Fruit fly (Drosophila melanogaster) whole organism, embryonic: ENCODE results near the gene Kah.

Experiments used
- Atf6 ChIP-seq: fragments of 200-800 bp; sonication (Bioruptor generic); IDR thresholded peaks from 2 replicates; pipeline ENCODE4 v1.3.6; 2022; ENCODE audit warnings: missing biosample characterization, missing genetic modification characterization
- CG10274 ChIP-seq: fragments of 200-800 bp; sonication (Bioruptor generic); optimal IDR thresholded peaks from 3 replicates; lab custom pipeline; 2017; ENCODE audit warnings: missing biosample characterization, mild to moderate bottlenecking, missing genetic modification characterization
- CG10366 ChIP-seq: fragments of 200-800 bp; sonication (Bioruptor generic); IDR thresholded peaks from 2 replicates; pipeline ENCODE4 v1.3.6; 2022; ENCODE audit warnings: missing biosample characterization, missing genetic modification characterization
- CG11723 ChIP-seq: fragments of 200-800 bp; sonication (Bioruptor generic); optimal IDR thresholded peaks from 2 replicates; lab custom pipeline; 2017; ENCODE audit warnings: missing biosample characterization, mild to moderate bottlenecking, missing genetic modification characterization
- CG12104 ChIP-seq: fragments of 200-800 bp; sonication (Bioruptor generic); optimal IDR thresholded peaks from 3 replicates; lab custom pipeline; 2016; ENCODE audit warnings: missing biosample characterization, missing genetic modification characterization
- CG12219 ChIP-seq: fragments of 200-800 bp; sonication (Bioruptor generic); optimal IDR thresholded peaks from 3 replicates; lab custom pipeline; 2018; ENCODE audit warnings: missing biosample characterization, mild to moderate bottlenecking, missing genetic modification characterization
- CG1233 ChIP-seq: fragments of 200-800 bp; sonication (Bioruptor generic); optimal IDR thresholded peaks from 4 replicates; lab custom pipeline; 2018; ENCODE audit warnings: missing biosample characterization, mild to moderate bottlenecking, missing genetic modification characterization
- CG13123 ChIP-seq: fragments of 200-800 bp; sonication (Bioruptor generic); optimal IDR thresholded peaks from 2 replicates; lab custom pipeline; 2016; ENCODE audit warnings: missing biosample characterization, missing genetic modification characterization
- CG14441 ChIP-seq: fragments of 200-800 bp; sonication (Bioruptor generic); IDR thresholded peaks from 2 replicates; pipeline ENCODE4 v1.3.6; 2022; ENCODE audit warnings: missing biosample characterization, missing genetic modification characterization
- CG15514 ChIP-seq: fragments of 200-800 bp; sonication (Bioruptor generic); optimal IDR thresholded peaks from 3 replicates; lab custom pipeline; 2017; ENCODE audit warnings: missing biosample characterization, missing genetic modification characterization, mild to moderate bottlenecking, moderate library complexity, missing genetic modification reagents
- CG17568 ChIP-seq: fragments of 200-800 bp; sonication (Bioruptor generic); optimal IDR thresholded peaks from 2 replicates; lab custom pipeline; 2018; ENCODE audit warnings: missing biosample characterization, mild to moderate bottlenecking, missing genetic modification characterization, moderate library complexity
- CG18599 ChIP-seq: fragments of 200-800 bp; sonication (Bioruptor generic); optimal IDR thresholded peaks from 3 replicates; lab custom pipeline; 2017; ENCODE audit warnings: missing biosample characterization, missing genetic modification characterization, mild to moderate bottlenecking, moderate library complexity, missing genetic modification reagents
- CG18764 ChIP-seq: fragments of 200-800 bp; sonication (Bioruptor generic); optimal IDR thresholded peaks from 3 replicates; lab custom pipeline; 2016; ENCODE audit warnings: missing biosample characterization, missing genetic modification characterization
- CG2712 ChIP-seq: fragments of 200-800 bp; optimal IDR thresholded peaks from 3 replicates; lab custom pipeline; 2019; ENCODE audit warnings: missing biosample characterization, mild to moderate bottlenecking, missing genetic modification characterization, moderate library complexity
- CG2875 ChIP-seq: fragments of 200-800 bp; sonication (Bioruptor generic); optimal IDR thresholded peaks from 2 replicates; lab custom pipeline; 2017; ENCODE audit warnings: missing biosample characterization, mild to moderate bottlenecking, missing genetic modification characterization, missing genetic modification reagents
- CG3847 ChIP-seq: fragments of 200-800 bp; sonication (Bioruptor generic); IDR thresholded peaks from 2 replicates; pipeline ENCODE4 v1.3.6; 2022; ENCODE audit warnings: missing biosample characterization, missing genetic modification characterization
- CG4404 ChIP-seq: fragments of 200-800 bp; sonication (Bioruptor generic); IDR thresholded peaks from 2 replicates; pipeline ENCODE4 v1.3.6; 2022; ENCODE audit warnings: missing biosample characterization, missing genetic modification characterization
- CG5245 ChIP-seq: fragments of 200-800 bp; sonication (Bioruptor generic); optimal IDR thresholded peaks from 3 replicates; lab custom pipeline; 2016; ENCODE audit warnings: missing biosample characterization, missing genetic modification characterization
- CG5953 ChIP-seq: fragments of 200-800 bp; sonication (Bioruptor generic); IDR thresholded peaks from 2 replicates; pipeline ENCODE4 v1.3.6; 2022; ENCODE audit warnings: missing biosample characterization, missing genetic modification characterization
- CG6175 ChIP-seq: fragments of 200-800 bp; sonication (Bioruptor generic); IDR thresholded peaks from 3 replicates; pipeline ENCODE4 v1.3.6; 2022; ENCODE audit warnings: missing biosample characterization, missing genetic modification characterization
- CG6272 ChIP-seq: fragments of 200-800 bp; sonication (Bioruptor generic); IDR thresholded peaks from 2 replicates; pipeline ENCODE4 v1.3.6; 2022; ENCODE audit warnings: missing biosample characterization, missing genetic modification characterization
- CG7271 ChIP-seq: fragments of 200-800 bp; sonication (Bioruptor generic); optimal IDR thresholded peaks from 2 replicates; lab custom pipeline; 2018; ENCODE audit warnings: missing biosample characterization, mild to moderate bottlenecking, missing genetic modification characterization, moderate library complexity
- CG7372 ChIP-seq: fragments of 200-800 bp; sonication (Bioruptor generic); IDR thresholded peaks from 2 replicates; pipeline ENCODE4 v1.3.6; 2022; ENCODE audit warnings: missing biosample characterization, missing genetic modification characterization
- CG7987 ChIP-seq: fragments of 200-800 bp; sonication (Bioruptor generic); optimal IDR thresholded peaks from 2 replicates; lab custom pipeline; 2018; ENCODE audit warnings: missing biosample characterization, mild to moderate bottlenecking, missing genetic modification characterization, moderate library complexity
- CG9437 ChIP-seq: fragments of 200-800 bp; sonication (Bioruptor generic); optimal IDR thresholded peaks from 2 replicates; lab custom pipeline; 2018; ENCODE audit warnings: missing biosample characterization, mild to moderate bottlenecking, missing genetic modification characterization
- Dip3 ChIP-seq: fragments of 200-800 bp; sonication (Bioruptor generic); optimal IDR thresholded peaks from 3 replicates; lab custom pipeline; 2016; ENCODE audit warnings: missing biosample characterization, missing genetic modification characterization
- E2f2 ChIP-seq: fragments of 200-800 bp; sonication (Bioruptor generic); IDR thresholded peaks from 2 replicates; pipeline ENCODE4 v1.3.6; 2022; ENCODE audit warnings: missing biosample characterization, missing genetic modification characterization
- Fer1 ChIP-seq: fragments of 200-800 bp; sonication (Bioruptor generic); optimal IDR thresholded peaks from 2 replicates; lab custom pipeline; 2017; ENCODE audit warnings: missing biosample characterization, mild to moderate bottlenecking, missing genetic modification characterization
- Fer2 ChIP-seq: fragments of 200-800 bp; sonication (Bioruptor generic); optimal IDR thresholded peaks from 2 replicates; lab custom pipeline; 2018; ENCODE audit warnings: missing biosample characterization, mild to moderate bottlenecking, missing genetic modification characterization, moderate library complexity
- HLHmδ ChIP-seq: fragments of 200-800 bp; sonication (Bioruptor generic); optimal IDR thresholded peaks from 2 replicates; lab custom pipeline; 2018; ENCODE audit warnings: missing biosample characterization, mild to moderate bottlenecking, missing genetic modification characterization, moderate library complexity
- Hr39 ChIP-seq: fragments of >200 bp; optimal IDR thresholded peaks from 2 replicates; lab custom pipeline; 2017
- Myb ChIP-seq: fragments of 200-800 bp; sonication (Bioruptor generic); optimal IDR thresholded peaks from 2 replicates; lab custom pipeline; 2016; ENCODE audit warnings: missing biosample characterization, missing genetic modification characterization
- NFAT ChIP-seq: fragments of 200-800 bp; sonication (Bioruptor generic); IDR thresholded peaks from 2 replicates; pipeline ENCODE4 v1.3.6; 2022; ENCODE audit warnings: missing biosample characterization, missing genetic modification characterization
- NK7.1 ChIP-seq: fragments of 200-800 bp; sonication (Bioruptor generic); optimal IDR thresholded peaks from 3 replicates; lab custom pipeline; 2016; ENCODE audit warnings: missing biosample characterization, missing genetic modification characterization
- Optix ChIP-seq: fragments of 200-800 bp; sonication (Bioruptor generic); IDR thresholded peaks from 3 replicates; pipeline ENCODE4 v1.3.6; 2022; ENCODE audit warnings: missing biosample characterization, missing genetic modification characterization
- Sry-β ChIP-seq: fragments of 200-800 bp; sonication (Bioruptor generic); optimal IDR thresholded peaks from 2 replicates; lab custom pipeline; 2018; ENCODE audit warnings: missing biosample characterization, mild to moderate bottlenecking, missing genetic modification characterization, moderate library complexity
- Tbp ChIP-seq: fragments of >200 bp; optimal IDR thresholded peaks from 2 replicates; lab custom pipeline; 2018; ENCODE audit warnings: missing biosample characterization, missing genetic modification characterization
- amos ChIP-seq: fragments of 200-800 bp; sonication (Bioruptor generic); IDR thresholded peaks from 2 replicates; pipeline ENCODE4 v1.3.6; 2022; ENCODE audit warnings: missing biosample characterization, missing genetic modification characterization; ENCODE audit not compliant: partially characterized antibody
- bcd ChIP-seq: fragments of 200-800 bp; sonication (Bioruptor generic); optimal IDR thresholded peaks from 2 replicates; lab custom pipeline; 2017; ENCODE audit warnings: missing biosample characterization, mild to moderate bottlenecking, missing genetic modification characterization
- cad ChIP-seq: fragments of >200 bp; optimal IDR thresholded peaks from 2 replicates; lab custom pipeline; 2017; ENCODE audit warnings: missing biosample characterization, missing genetic modification characterization
- kay ChIP-seq: fragments of 200-800 bp; sonication (Bioruptor generic); optimal IDR thresholded peaks from 2 replicates; lab custom pipeline; 2016; ENCODE audit warnings: missing biosample characterization, missing genetic modification characterization
- nau ChIP-seq: fragments of 200-800 bp; sonication (Bioruptor generic); optimal IDR thresholded peaks from 3 replicates; lab custom pipeline; 2017; ENCODE audit warnings: missing biosample characterization, mild to moderate bottlenecking, missing genetic modification characterization, missing genetic modification reagents
- nom ChIP-seq: fragments of 200-800 bp; sonication (Bioruptor generic); optimal IDR thresholded peaks from 2 replicates; lab custom pipeline; 2017; ENCODE audit warnings: missing biosample characterization, missing genetic modification characterization, mild to moderate bottlenecking, moderate library complexity, missing genetic modification reagents
- pho ChIP-seq: fragments of 200-800 bp; sonication (Bioruptor generic); optimal IDR thresholded peaks from 2 replicates; lab custom pipeline; 2016; ENCODE audit warnings: missing biosample characterization, missing genetic modification characterization
- rib ChIP-seq: fragments of 200-800 bp; sonication (Bioruptor generic); IDR thresholded peaks from 2 replicates; pipeline ENCODE4 v1.3.6; 2022; ENCODE audit warnings: missing biosample characterization, missing genetic modification characterization
- sens ChIP-seq: fragments of 200-800 bp; sonication (Bioruptor generic); peaks from one replicate; lab custom pipeline; 2016; ENCODE audit warnings: missing biosample characterization, missing genetic modification characterization
- ssp ChIP-seq: fragments of 200-800 bp; sonication (Bioruptor generic); IDR thresholded peaks from 2 replicates; pipeline ENCODE4 v1.3.6; 2022; ENCODE audit warnings: missing biosample characterization, missing genetic modification characterization
- stc ChIP-seq: fragments of 200-800 bp; sonication (Bioruptor generic); IDR thresholded peaks from 2 replicates; pipeline ENCODE4 v1.3.6; 2022; ENCODE audit warnings: missing biosample characterization, missing genetic modification characterization
- sug ChIP-seq: fragments of 200-800 bp; optimal IDR thresholded peaks from 2 replicates; lab custom pipeline; 2019; ENCODE audit warnings: missing biosample characterization, mild to moderate bottlenecking, missing genetic modification characterization, moderate library complexity

The Kah gene

dm6 chr3L:589290-590281 is 512 bp upstream of the Kah start (continued):
- peak; percentile 68 for TF ChIP-seq E2f2
- TF ChIP-seq rib (GFP tag; lab: Robert Waterston, UW): peak; percentile 92
- no peak for TF ChIP-seq CG17568 (GFP tag; lab: Kevin White, UChicago)
- peak; percentile 88 for TF ChIP-seq kay (GFP tag; lab: Kevin White, UChicago)
- TF ChIP-seq CG1233 (GFP tag; lab: Kevin White, UChicago): peak; percentile 80
- TF ChIP-seq CG2712: peak; percentile 93
- TF ChIP-seq CG9437 (GFP tag; lab: Kevin White, UChicago): peak; percentile 53
- TF ChIP-seq Tbp (GFP tag; lab: Kevin White, UChicago): no peak
- peak; percentile 68 for TF ChIP-seq CG15514
- peak; percentile 94 for TF ChIP-seq NFAT (GFP tag; lab: Robert Waterston, UW)
- TF ChIP-seq CG7987: peak; percentile 77
- TF ChIP-seq CG7372 (GFP tag; lab: Robert Waterston, UW): peak; percentile 87
- peak; percentile 73 for TF ChIP-seq CG10274 (GFP tag; lab: Kevin White, UChicago)
- peak; percentile 85 for TF ChIP-seq CG2875 (GFP tag; lab: Kevin White, UChicago)
- peak; percentile 83 for TF ChIP-seq CG6272 (GFP tag; lab: Robert Waterston, UW)
- TF ChIP-seq Fer2 (tag; lab: Kevin White, UChicago): peak; percentile 78
- TF ChIP-seq HLHmδ (GFP tag; lab: Kevin White, UChicago): no peak
- TF ChIP-seq Myb (GFP tag; lab: Kevin White, UChicago): peak; percentile 82
- TF ChIP-seq CG13123 (GFP tag; lab: Kevin White, UChicago): peak; percentile 79
- TF ChIP-seq sug (tag; lab: Kevin White, UChicago): peak; percentile 86
- TF ChIP-seq nau: no peak
- peak; percentile 87 for TF ChIP-seq pho (GFP tag; lab: Kevin White, UChicago)
- TF ChIP-seq cad: no peak
- TF ChIP-seq Optix (GFP tag; lab: Robert Waterston, UW): peak; percentile 88
- peak; percentile 92 for TF ChIP-seq CG10366 (GFP tag; lab: Robert Waterston, UW)
- TF ChIP-seq amos (GFP tag; lab: Robert Waterston, UW): no peak
- peak; percentile 90 for TF ChIP-seq CG4404
- peak; percentile 7 for TF ChIP-seq Sry-β (GFP tag; lab: Kevin White, UChicago)
- TF ChIP-seq nom (GFP tag; lab: Kevin White, UChicago): peak; percentile 84
- TF ChIP-seq CG18764 (GFP tag; lab: Kevin White, UChicago): peak; percentile 84
- TF ChIP-seq stc: peak; percentile 78
- peak; percentile 85 for TF ChIP-seq CG12219 (GFP tag; lab: Kevin White, UChicago)
- TF ChIP-seq CG14441 (GFP tag; lab: Robert Waterston, UW): peak; percentile 91
- peak; percentile 65 for TF ChIP-seq CG12104 (GFP tag; lab: Kevin White, UChicago)
- TF ChIP-seq CG5245: peak; percentile 87
- peak; percentile 86 for TF ChIP-seq CG6175 (GFP tag; lab: Robert Waterston, UW)
- peak; percentile 85 for TF ChIP-seq CG5953 (GFP tag; lab: Robert Waterston, UW)
- peak; percentile 89 for TF ChIP-seq Dip3 (GFP tag; lab: Kevin White, UChicago)
- TF ChIP-seq Fer1 (GFP tag; lab: Kevin White, UChicago): peak; percentile 83
- TF ChIP-seq sens (GFP tag; lab: Kevin White, UChicago): peak; percentile 98
- peak; percentile 91 for TF ChIP-seq bcd (GFP tag; lab: Kevin White, UChicago)
- TF ChIP-seq CG18599 (GFP tag; lab: Kevin White, UChicago): peak; percentile 91
- peak; percentile 90 for TF ChIP-seq CG3847 (GFP tag; lab: Robert Waterston, UW)
- no peak for TF ChIP-seq CG7271 (tag; lab: Kevin White, UChicago)
- TF ChIP-seq NK7.1: peak; percentile 88
- TF ChIP-seq ssp (GFP tag; lab: Robert Waterston, UW): peak; percentile 75
- peak; percentile 91 for TF ChIP-seq Atf6 (GFP tag; lab: Robert Waterston, UW)
- TF ChIP-seq Hr39: no peak
- peak; percentile 85 for TF ChIP-seq CG11723
